Fruit fly (Drosophila melanogaster) whole organism, embryonic: ENCODE data around the gene Arp6.

Experiments used
- Abd-B ChIP-seq: fragments of 200-800 bp; sonication (Bioruptor generic); optimal IDR thresholded peaks from 2 replicates; lab custom pipeline; 2018; ENCODE audit warnings: missing biosample characterization, mild to moderate bottlenecking, missing genetic modification characterization, moderate library complexity
- Atf-2 ChIP-seq: fragments of 200-800 bp; sonication (Bioruptor generic); optimal IDR thresholded peaks from 2 replicates; lab custom pipeline; 2016; ENCODE audit warnings: missing biosample characterization, missing genetic modification characterization
- Bgb ChIP-seq: fragments of 200-800 bp; sonication (Bioruptor generic); IDR thresholded peaks from 2 replicates; pipeline ENCODE4 v1.3.6; 2022; ENCODE audit warnings: missing biosample characterization, missing genetic modification characterization; ENCODE audit not compliant: partially characterized antibody
- CG11247 ChIP-seq: fragments of 200-800 bp; sonication (Bioruptor generic); IDR thresholded peaks from 2 replicates; pipeline ENCODE4 v1.3.6; 2022; ENCODE audit warnings: missing biosample characterization, missing genetic modification characterization
- CG11398 ChIP-seq: fragments of 200-800 bp; sonication (Bioruptor generic); optimal IDR thresholded peaks from 2 replicates; lab custom pipeline; 2016; ENCODE audit warnings: missing biosample characterization, missing genetic modification characterization
- CG11695 ChIP-seq: fragments of 200-800 bp; sonication (Bioruptor generic); IDR thresholded peaks from 3 replicates; pipeline ENCODE4 v1.3.6; 2022; ENCODE audit warnings: missing biosample characterization, missing genetic modification characterization
- CG12744 ChIP-seq: fragments of 200-800 bp; sonication (Bioruptor generic); optimal IDR thresholded peaks from 2 replicates; lab custom pipeline; 2016; ENCODE audit warnings: missing biosample characterization, missing genetic modification characterization
- CG12942 ChIP-seq: fragments of 200-800 bp; sonication (Bioruptor generic); optimal IDR thresholded peaks from 3 replicates; lab custom pipeline; 2016; ENCODE audit warnings: missing biosample characterization, missing genetic modification characterization
- CG17328 ChIP-seq: fragments of 200-800 bp; sonication (Bioruptor generic); IDR thresholded peaks from 2 replicates; pipeline ENCODE4 v1.3.6; 2022; ENCODE audit warnings: missing biosample characterization, missing genetic modification characterization
- CG17361 ChIP-seq: fragments of 200-800 bp; sonication (Bioruptor generic); IDR thresholded peaks from 3 replicates; pipeline ENCODE4 v1.3.6; 2022; ENCODE audit warnings: missing biosample characterization, missing genetic modification characterization
- CG17612 ChIP-seq: fragments of 200-800 bp; sonication (Bioruptor generic); IDR thresholded peaks from 2 replicates; pipeline ENCODE4 v1.3.6; 2022; ENCODE audit warnings: missing biosample characterization, missing genetic modification characterization
- CG30431 ChIP-seq: fragments of 200-800 bp; sonication (Bioruptor generic); optimal IDR thresholded peaks from 2 replicates; lab custom pipeline; 2017; ENCODE audit warnings: missing biosample characterization, missing genetic modification characterization
- CG31441 ChIP-seq: fragments of 200-800 bp; sonication (Bioruptor generic); IDR thresholded peaks from 2 replicates; pipeline ENCODE4 v1.3.6; 2022; ENCODE audit warnings: missing biosample characterization, missing genetic modification characterization
- CG33557 ChIP-seq: fragments of 200-800 bp; sonication (Bioruptor generic); optimal IDR thresholded peaks from 2 replicates; lab custom pipeline; 2019; ENCODE audit warnings: missing biosample characterization, mild to moderate bottlenecking, missing genetic modification characterization, moderate library complexity
- CG4730 ChIP-seq: fragments of 200-800 bp; sonication (Bioruptor generic); IDR thresholded peaks from 2 replicates; pipeline ENCODE4 v1.3.6; 2022; ENCODE audit warnings: missing biosample characterization, missing genetic modification characterization
- CG4854 ChIP-seq: fragments of 200-800 bp; sonication (Bioruptor generic); optimal IDR thresholded peaks from 2 replicates; lab custom pipeline; 2016; ENCODE audit warnings: missing biosample characterization, missing genetic modification characterization, inconsistent platforms
- CG6654 ChIP-seq: fragments of 200-800 bp; sonication (Bioruptor generic); optimal IDR thresholded peaks from 2 replicates; lab custom pipeline; 2017; ENCODE audit warnings: missing biosample characterization, mild to moderate bottlenecking, missing genetic modification characterization
- CG9797 ChIP-seq: fragments of 200-800 bp; sonication (Bioruptor generic); optimal IDR thresholded peaks from 3 replicates; lab custom pipeline; 2018; ENCODE audit warnings: missing biosample characterization, mild to moderate bottlenecking, missing genetic modification characterization
- Dll ChIP-seq: fragments of 200-800 bp; sonication (Bioruptor generic); IDR thresholded peaks from 4 replicates; pipeline ENCODE4 v1.3.6; 2022; ENCODE audit warnings: missing biosample characterization, missing genetic modification characterization; ENCODE audit not compliant: partially characterized antibody
- Doc2 ChIP-seq: fragments of 200-800 bp; sonication (Bioruptor generic); IDR thresholded peaks from 2 replicates; pipeline ENCODE4 v1.3.6; 2022; ENCODE audit warnings: missing biosample characterization, missing genetic modification characterization
- Doc3 ChIP-seq: fragments of 200-800 bp; sonication (Bioruptor generic); IDR thresholded peaks from 3 replicates; pipeline ENCODE4 v1.3.6; 2022; ENCODE audit warnings: missing biosample characterization, missing genetic modification characterization; ENCODE audit not compliant: partially characterized antibody
- HHEX ChIP-seq: fragments of 200-800 bp; sonication (Bioruptor generic); optimal IDR thresholded peaks from 3 replicates; lab custom pipeline; 2017; ENCODE audit warnings: missing biosample characterization, mild to moderate bottlenecking, missing genetic modification characterization, missing genetic modification reagents
- Hand ChIP-seq: fragments of 200-800 bp; sonication (Bioruptor generic); optimal IDR thresholded peaks from 2 replicates; lab custom pipeline; 2017; ENCODE audit warnings: mild to moderate bottlenecking, missing biosample characterization, missing genetic modification reagents, missing genetic modification characterization
- HmgD ChIP-seq: fragments of 200-800 bp; sonication (Bioruptor generic); optimal IDR thresholded peaks from 3 replicates; lab custom pipeline; 2016; ENCODE audit warnings: missing biosample characterization, missing genetic modification characterization
- Hr51 ChIP-seq, 2 experiments: fragments of 200-800 bp; sonication (Bioruptor generic); optimal IDR thresholded peaks; 2 replicates in 1 of 2; 3 replicates in 1 of 2; lab custom pipeline; 2016 to 2018; ENCODE audit warnings: missing biosample characterization in 2 of 2, missing genetic modification characterization in 2 of 2, mild to moderate bottlenecking in 1 of 2, moderate library complexity in 1 of 2
- Lim3 ChIP-seq: fragments of 200-800 bp; sonication (Bioruptor generic); IDR thresholded peaks from 2 replicates; pipeline ENCODE4 v1.3.6; 2022; ENCODE audit warnings: missing biosample characterization, missing genetic modification characterization
- MTF-1 ChIP-seq: fragments of 200-800 bp; sonication (Bioruptor generic); optimal IDR thresholded peaks from 2 replicates; lab custom pipeline; 2018; ENCODE audit warnings: missing biosample characterization, mild to moderate bottlenecking, missing genetic modification characterization, borderline replicate concordance
- Med ChIP-seq: fragments of 200-800 bp; sonication (Bioruptor generic); peaks from one replicate; lab custom pipeline; 2016; ENCODE audit warnings: missing biosample characterization, missing genetic modification characterization, mild to moderate bottlenecking, inconsistent platforms, moderate library complexity
- NK7.1 ChIP-seq: fragments of 200-800 bp; sonication (Bioruptor generic); optimal IDR thresholded peaks from 3 replicates; lab custom pipeline; 2016; ENCODE audit warnings: missing biosample characterization, missing genetic modification characterization
- Nf-YB ChIP-seq: fragments of 200-800 bp; sonication (Bioruptor generic); optimal IDR thresholded peaks from 3 replicates; lab custom pipeline; 2019; ENCODE audit warnings: missing biosample characterization, mild to moderate bottlenecking, missing genetic modification characterization, moderate library complexity
- Ravus ChIP-seq: fragments of 200-800 bp; sonication (Bioruptor generic); IDR thresholded peaks from 2 replicates; pipeline ENCODE4 v1.3.6; 2022; ENCODE audit warnings: missing biosample characterization, missing genetic modification characterization
- Sox100B ChIP-seq: fragments of 200-800 bp; sonication (Bioruptor generic); optimal IDR thresholded peaks from 3 replicates; lab custom pipeline; 2018; ENCODE audit warnings: missing biosample characterization, mild to moderate bottlenecking, missing genetic modification characterization
- abd-A ChIP-seq: fragments of 200-800 bp; sonication (Bioruptor generic); optimal IDR thresholded peaks from 3 replicates; lab custom pipeline; 2019; ENCODE audit warnings: missing biosample characterization, mild to moderate bottlenecking, missing genetic modification characterization, moderate library complexity
- az2 ChIP-seq: fragments of 200-800 bp; sonication (Bioruptor generic); optimal IDR thresholded peaks from 3 replicates; lab custom pipeline; 2016; ENCODE audit warnings: missing biosample characterization, missing genetic modification characterization
- bigmax ChIP-seq: fragments of 200-800 bp; sonication (Bioruptor generic); optimal IDR thresholded peaks from 2 replicates; lab custom pipeline; 2018; ENCODE audit warnings: missing biosample characterization, mild to moderate bottlenecking, missing genetic modification characterization
- bsh ChIP-seq, 2 experiments: fragments of 200-800 bp; sonication (Bioruptor generic); optimal IDR thresholded peaks; 2 replicates each; lab custom pipeline; 2017 to 2018; ENCODE audit warnings: mild to moderate bottlenecking in 2 of 2, missing biosample characterization in 2 of 2, missing genetic modification characterization in 2 of 2, moderate library complexity in 1 of 2
- ci ChIP-seq: fragments of 200-800 bp; sonication (Bioruptor generic); IDR thresholded peaks from 3 replicates; pipeline ENCODE4 v1.3.6; 2022; ENCODE audit warnings: missing biosample characterization, missing genetic modification characterization
- dimm ChIP-seq: fragments of 200-800 bp; sonication (Bioruptor generic); IDR thresholded peaks from 2 replicates; pipeline ENCODE4 v1.3.6; 2022; ENCODE audit warnings: missing biosample characterization, missing genetic modification characterization
- gcm2 ChIP-seq: fragments of 200-800 bp; sonication (Bioruptor generic); optimal IDR thresholded peaks from 2 replicates; lab custom pipeline; 2016; ENCODE audit warnings: missing biosample characterization, missing genetic modification characterization
- grn ChIP-seq: fragments of 200-800 bp; sonication (Bioruptor generic); optimal IDR thresholded peaks from 3 replicates; lab custom pipeline; 2017; ENCODE audit warnings: missing biosample characterization, missing genetic modification characterization
- kni ChIP-seq: fragments of 200-800 bp; sonication (Bioruptor generic); optimal IDR thresholded peaks from 3 replicates; lab custom pipeline; 2017; ENCODE audit warnings: mild to moderate bottlenecking, missing biosample characterization, missing genetic modification reagents, missing genetic modification characterization
- lbe ChIP-seq: fragments of 200-800 bp; sonication (Bioruptor generic); optimal IDR thresholded peaks from 2 replicates; lab custom pipeline; 2016; ENCODE audit warnings: missing biosample characterization, mild to moderate bottlenecking, missing genetic modification characterization
- lmd ChIP-seq: fragments of 200-800 bp; sonication (Bioruptor generic); IDR thresholded peaks from 2 replicates; pipeline ENCODE4 v1.3.6; 2022; ENCODE audit warnings: missing biosample characterization, missing genetic modification characterization
- pros ChIP-seq: fragments of 200-800 bp; sonication (Bioruptor generic); optimal IDR thresholded peaks from 3 replicates; lab custom pipeline; 2019; ENCODE audit warnings: missing biosample characterization, mild to moderate bottlenecking, missing genetic modification characterization, moderate library complexity
- psq ChIP-seq: fragments of 200-800 bp; sonication (Bioruptor generic); optimal IDR thresholded peaks from 2 replicates; lab custom pipeline; 2017; ENCODE audit warnings: missing biosample characterization, missing genetic modification characterization
- sim ChIP-seq: fragments of 200-800 bp; sonication (Bioruptor generic); IDR thresholded peaks from 2 replicates; pipeline ENCODE4 v1.3.6; 2022; ENCODE audit warnings: missing biosample characterization, missing genetic modification characterization
- slou ChIP-seq: fragments of 200-800 bp; sonication (Bioruptor generic); optimal IDR thresholded peaks from 3 replicates; lab custom pipeline; 2016; ENCODE audit warnings: missing biosample characterization, missing genetic modification characterization
- sqz ChIP-seq: fragments of 200-800 bp; sonication (Bioruptor generic); optimal IDR thresholded peaks from 3 replicates; lab custom pipeline; 2018; ENCODE audit warnings: missing biosample characterization, mild to moderate bottlenecking, missing genetic modification characterization
- ssp ChIP-seq: fragments of 200-800 bp; sonication (Bioruptor generic); IDR thresholded peaks from 2 replicates; pipeline ENCODE4 v1.3.6; 2022; ENCODE audit warnings: missing biosample characterization, missing genetic modification characterization
- tll ChIP-seq, 2 experiments: fragments of 200-800 bp in 1 of 2; fragments of >200 bp in 1 of 2; sonication (Bioruptor generic) in 1 of 2; optimal IDR thresholded peaks; 2 replicates each; lab custom pipeline; 2017 to 2019; ENCODE audit warnings: missing biosample characterization in 2 of 2, missing genetic modification characterization in 2 of 2, mild to moderate bottlenecking in 1 of 2, moderate library complexity in 1 of 2
- vnd ChIP-seq: fragments of 200-800 bp; sonication (Bioruptor generic); IDR thresholded peaks from 3 replicates; pipeline ENCODE4 v1.3.6; 2022; ENCODE audit warnings: missing biosample characterization, missing genetic modification characterization; ENCODE audit not compliant: partially characterized antibody

Arp6 gene

dm6 chrX:15733995-15734394 is 2.9 kb downstream of the Arp6 start, which contains the start of the genes CG12379 and MagR (continued):
- TF ChIP-seq Doc3 = peak; percentile 78
- TF ChIP-seq CG17361 (GFP tag; lab: Robert Waterston, UW) = peak; percentile 83
- no peak for TF ChIP-seq CG6654
- peak; percentile 43 for TF ChIP-seq kni (GFP tag; lab: Kevin White, UChicago)
- peak; percentile 64 for TF ChIP-seq CG33557 (GFP tag; lab: Kevin White, UChicago)
- no peak for TF ChIP-seq Nf-YB
- no peak for TF ChIP-seq sqz
- TF ChIP-seq CG11398 (GFP tag; lab: Kevin White, UChicago) = peak; percentile 29
- TF ChIP-seq CG11247 (GFP tag; lab: Robert Waterston, UW) = no peak
- TF ChIP-seq Dll = peak; percentile 80
- no peak for TF ChIP-seq CG4854 (GFP tag; lab: Kevin White, UChicago)
- TF ChIP-seq slou = peak; percentile 35
- TF ChIP-seq Doc2 = no peak
- no peak for TF ChIP-seq Sox100B (GFP tag; lab: Kevin White, UChicago)
- no peak for TF ChIP-seq Hand
- TF ChIP-seq CG11695 = no peak
- 0 out of 2 replicates have a peak, but pooled peaks have one; percentile 46 for TF ChIP-seq ssp (GFP tag; lab: Robert Waterston, UW)
- TF ChIP-seq CG9797 = no peak
- TF ChIP-seq abd-A (tag; lab: Kevin White, UChicago) = no peak
- TF ChIP-seq CG4730 (GFP tag; lab: Robert Waterston, UW) = no peak
- peak; percentile 31 for TF ChIP-seq az2 (GFP tag; lab: Kevin White, UChicago)
- TF ChIP-seq lbe (GFP tag; lab: Kevin White, UChicago) = no peak
- TF ChIP-seq pros (GFP tag; lab: Kevin White, UChicago) = no peak
- TF ChIP-seq CG31441 (GFP tag; lab: Robert Waterston, UW) = peak; percentile 96
- peak in 1 of 2 experiments; percentile 83 for TF ChIP-seq tll (GFP tag; optimal IDR thresholded peaks at IDR 0.05; lab: Kevin White, UChicago)
- TF ChIP-seq CG12942 (GFP tag; lab: Kevin White, UChicago) = peak; percentile 3
- peak in 1 of 2 experiments; percentile 7 for TF ChIP-seq bsh (GFP tag; optimal IDR thresholded peaks at IDR 0.05; lab: Kevin White, UChicago)
- no peak for TF ChIP-seq CG17328
- no peak for TF ChIP-seq MTF-1 (GFP tag; lab: Kevin White, UChicago)
- TF ChIP-seq HmgD (GFP tag; lab: Kevin White, UChicago) = peak; percentile 9
- TF ChIP-seq Bgb (GFP tag; lab: Robert Waterston, UW) = peak; percentile 61; the same call in 1 of the 2 replicates
- no peak for TF ChIP-seq sim (GFP tag; lab: Robert Waterston, UW)
- peak; percentile 63 for TF ChIP-seq Abd-B (GFP tag; lab: Kevin White, UChicago)
- no peak for TF ChIP-seq CG17612 (GFP tag; lab: Robert Waterston, UW)
- no peak for TF ChIP-seq grn (GFP tag; lab: Kevin White, UChicago)
- TF ChIP-seq gcm2 (GFP tag; lab: Kevin White, UChicago) = peak; percentile 5
- TF ChIP-seq dimm (GFP tag; lab: Robert Waterston, UW) = no peak
- peak; percentile 27 for TF ChIP-seq NK7.1 (GFP tag; lab: Kevin White, UChicago)
- TF ChIP-seq psq = no peak
- peak; percentile 9 for TF ChIP-seq CG12744 (GFP tag; lab: Kevin White, UChicago)
- no peak for TF ChIP-seq CG30431 (GFP tag; lab: Kevin White, UChicago)
- peak; percentile 91 for TF ChIP-seq Med
- TF ChIP-seq Atf-2 (GFP tag; lab: Kevin White, UChicago) = peak; percentile 57
- peak in 1 of 2 experiments; percentile 57 for TF ChIP-seq Hr51 (GFP tag; optimal IDR thresholded peaks at IDR 0.05; lab: Kevin White, UChicago)
- TF ChIP-seq vnd (GFP tag; lab: Robert Waterston, UW) = peak; percentile 75
- no peak for TF ChIP-seq Ravus (GFP tag; lab: Robert Waterston, UW)
- TF ChIP-seq HHEX (GFP tag; lab: Kevin White, UChicago) = no peak
- peak; percentile 62 for TF ChIP-seq lmd
- TF ChIP-seq bigmax (GFP tag; lab: Kevin White, UChicago) = no peak
- TF ChIP-seq ci (GFP tag; lab: Robert Waterston, UW) = no peak
- no peak for TF ChIP-seq Lim3
